Worm (Caenorhabditis elegans) whole organism, L1 larva: ENCODE measurements around the gene folr-1.

Source experiments
- C34B4.2 ChIP-seq: sonication (generic microtip); optimal IDR thresholded peaks from 2 replicates; lab custom pipeline; 2017; ENCODE audit warnings: mild to moderate bottlenecking, missing genetic modification characterization, missing compliant biosample characterization
- aly-2 ChIP-seq: fragments of 150-350 bp; optimal IDR thresholded peaks from 2 replicates; lab custom pipeline; 2014; ENCODE audit warnings: missing biosample characterization, missing genetic modification characterization
- ama-1 ChIP-seq: fragments of 150-350 bp; optimal IDR thresholded peaks from 2 replicates; lab custom pipeline; 2014
- blmp-1 ChIP-seq: fragments of 150-350 bp; optimal IDR thresholded peaks from 2 replicates; lab custom pipeline; 2014; ENCODE audit warnings: missing biosample characterization, missing genetic modification characterization
- ceh-63 ChIP-seq: fragments of 200-800 bp; sonication (Bioruptor generic); optimal IDR thresholded peaks from 2 replicates; lab custom pipeline; 2018; ENCODE audit warnings: mild to moderate bottlenecking, missing genetic modification characterization, missing compliant biosample characterization
- ceh-82 ChIP-seq, 3 experiments: fragments of 150-350 bp in 1 of 3; sonication (generic microtip) in 2 of 3; optimal IDR thresholded peaks; 2 replicates each; lab custom pipeline; 2014 to 2017; ENCODE audit warnings: missing biosample characterization in 3 of 3, missing genetic modification characterization in 3 of 3
- ceh-88 ChIP-seq: fragments of 200-800 bp; sonication (Bioruptor generic); IDR thresholded peaks from 2 replicates; pipeline ENCODE4 v1.3.6; 2022; ENCODE audit warnings: missing genetic modification characterization, missing compliant biosample characterization
- ceh-90 ChIP-seq: sonication (generic microtip); optimal IDR thresholded peaks from 2 replicates; lab custom pipeline; 2016; ENCODE audit warnings: missing genetic modification characterization, missing compliant biosample characterization
- ces-1 ChIP-seq: fragments of 150-350 bp; optimal IDR thresholded peaks from 2 replicates; lab custom pipeline; 2014; ENCODE audit warnings: missing biosample characterization, missing genetic modification reagents, missing genetic modification characterization
- efl-1 ChIP-seq, 4 experiments: fragments of 150-350 bp; optimal IDR thresholded peaks in 3 of 4; peaks in 1 of 4; 1 replicate in 1 of 4; 2 replicates in 3 of 4; lab custom pipeline; 2014; ENCODE audit warnings: missing biosample characterization in 2 of 4, missing genetic modification characterization in 2 of 4, missing genetic modification reagents in 2 of 4
- efl-3 ChIP-seq: fragments of 200-800 bp; sonication (Bioruptor generic); optimal IDR thresholded peaks from 2 replicates; lab custom pipeline; 2018; ENCODE audit warnings: mild to moderate bottlenecking, missing genetic modification characterization, missing compliant biosample characterization
- egl-27 ChIP-seq, 2 experiments: fragments of 150-350 bp in 1 of 2; sonication (generic microtip); optimal IDR thresholded peaks; 3 replicates each; lab custom pipeline; 2017 to 2018; ENCODE audit warnings: missing biosample characterization in 2 of 2, missing genetic modification characterization in 2 of 2, missing genetic modification reagents in 2 of 2
- elt-2 ChIP-seq: sonication (generic microtip); optimal IDR thresholded peaks from 2 replicates; lab custom pipeline; 2016; ENCODE audit warnings: missing genetic modification characterization, mild to moderate bottlenecking, inconsistent platforms, missing compliant biosample characterization, missing genetic modification reagents
- grh-1 ChIP-seq: fragments of 200-800 bp; sonication (Bioruptor generic); IDR thresholded peaks from 2 replicates; pipeline ENCODE4 v1.3.6; 2022; ENCODE audit warnings: missing genetic modification reagents, missing genetic modification characterization, missing compliant biosample characterization
- hlh-17 ChIP-seq: fragments of 200-800 bp; sonication (Bioruptor generic); optimal IDR thresholded peaks from 2 replicates; lab custom pipeline; 2018; ENCODE audit warnings: missing genetic modification characterization, mild to moderate bottlenecking, missing compliant biosample characterization, moderate library complexity, borderline replicate concordance
- hpl-2 ChIP-seq: fragments of 150-350 bp; optimal IDR thresholded peaks from 2 replicates; lab custom pipeline; 2014; ENCODE audit warnings: missing biosample characterization, missing genetic modification reagents, missing genetic modification characterization
- jun-1 ChIP-seq: fragments of 150-350 bp; optimal IDR thresholded peaks from 2 replicates; lab custom pipeline; 2014; ENCODE audit warnings: missing biosample characterization, missing genetic modification reagents, missing genetic modification characterization
- lin-14 ChIP-seq: fragments of 200-800 bp; sonication (Bioruptor generic); optimal IDR thresholded peaks from 2 replicates; lab custom pipeline; 2018; ENCODE audit warnings: mild to moderate bottlenecking, missing genetic modification characterization, moderate library complexity, missing compliant biosample characterization
- lin-39 ChIP-seq: fragments of 150-350 bp; optimal IDR thresholded peaks from 2 replicates; lab custom pipeline; 2014; ENCODE audit warnings: missing biosample characterization, missing genetic modification reagents, missing genetic modification characterization
- lir-3 ChIP-seq: sonication (generic microtip); optimal IDR thresholded peaks from 2 replicates; lab custom pipeline; 2016; ENCODE audit warnings: mild to moderate bottlenecking, missing genetic modification characterization, moderate library complexity, missing compliant biosample characterization; ENCODE audit not compliant: poor library complexity
- mef-2 ChIP-seq: fragments of 150-350 bp; optimal IDR thresholded peaks from 2 replicates; lab custom pipeline; 2014; ENCODE audit warnings: missing biosample characterization, missing genetic modification characterization
- nhr-12 ChIP-seq: sonication (generic microtip); optimal IDR thresholded peaks from 2 replicates; lab custom pipeline; 2017; ENCODE audit warnings: missing biosample characterization, missing genetic modification characterization
- nhr-19 ChIP-seq: fragments of 200-800 bp; sonication (Bioruptor generic); conservative IDR thresholded peaks from 2 replicates; pipeline ENCODE4 v1.3.6; 2022; ENCODE audit warnings: missing genetic modification characterization, missing compliant biosample characterization
- nhr-76 ChIP-seq: sonication (generic microtip); optimal IDR thresholded peaks from 2 replicates; lab custom pipeline; 2017; ENCODE audit warnings: missing biosample characterization, missing genetic modification characterization
- nhr-77 ChIP-seq: fragments of 150-350 bp; optimal IDR thresholded peaks from 2 replicates; lab custom pipeline; 2014; ENCODE audit warnings: missing biosample characterization, missing genetic modification characterization
- nhr-85 ChIP-seq: sonication (generic microtip); peaks from one replicate; lab custom pipeline; 2016; ENCODE audit warnings: missing genetic modification characterization, inconsistent platforms, missing compliant biosample characterization
- pag-3 ChIP-seq: sonication (generic microtip); optimal IDR thresholded peaks from 2 replicates; lab custom pipeline; 2017; ENCODE audit warnings: missing genetic modification characterization, mild to moderate bottlenecking, missing compliant biosample characterization, antibody characterized with exemption, borderline replicate concordance; ENCODE audit not compliant: insufficient read depth
- pax-3 ChIP-seq: fragments of 200-800 bp; sonication (Bioruptor generic); optimal IDR thresholded peaks from 2 replicates; lab custom pipeline; 2018; ENCODE audit warnings: mild to moderate bottlenecking, missing genetic modification characterization, moderate library complexity, missing compliant biosample characterization
- pqm-1 ChIP-seq: sonication (generic microtip); optimal IDR thresholded peaks from 3 replicates; lab custom pipeline; 2017; ENCODE audit warnings: missing biosample characterization, missing genetic modification characterization
- snu-23 ChIP-seq: sonication (generic microtip); optimal IDR thresholded peaks from 2 replicates; lab custom pipeline; 2016; ENCODE audit warnings: missing genetic modification characterization, missing compliant biosample characterization
- sptf-1 ChIP-seq: fragments of 150-350 bp; optimal IDR thresholded peaks from 2 replicates; lab custom pipeline; 2014; ENCODE audit warnings: missing biosample characterization, missing genetic modification characterization
- tbx-2 ChIP-seq: sonication (generic microtip); optimal IDR thresholded peaks from 2 replicates; lab custom pipeline; 2016; ENCODE audit warnings: missing genetic modification characterization, missing compliant biosample characterization
- unc-62 ChIP-seq: fragments of 150-350 bp; optimal IDR thresholded peaks from 2 replicates; lab custom pipeline; 2014; ENCODE audit warnings: missing biosample characterization, missing genetic modification reagents, missing genetic modification characterization
- vab-15 ChIP-seq: sonication (generic microtip); optimal IDR thresholded peaks from 2 replicates; lab custom pipeline; 2017; ENCODE audit warnings: missing genotype, mild to moderate bottlenecking, missing genetic modification characterization, missing compliant biosample characterization
- ztf-11 ChIP-seq, 2 experiments: sonication (generic microtip); optimal IDR thresholded peaks; 2 replicates each; lab custom pipeline; 2016 to 2017; ENCODE audit warnings: missing genetic modification characterization in 2 of 2, missing biosample characterization in 1 of 2, missing compliant biosample characterization in 1 of 2
- ztf-4 ChIP-seq: fragments of 150-350 bp; optimal IDR thresholded peaks from 2 replicates; lab custom pipeline; 2014; ENCODE audit warnings: missing biosample characterization, missing genetic modification characterization

The folr-1 gene

ce11 chrX:9882112-9882511 is 37.0 kb upstream of the folr-1 start, which contains the start of gene glo-1:
Gene glo-1, minus strand, starts transcription at chrX:9882212.
- TF ChIP-seq nhr-19 (no peak), ceh-63 (no peak), vab-15 (tag; lab: Kevin White, UChicago) (no peak), ces-1 (GFP tag; lab: Kevin White, UChicago) (no peak), nhr-85 (tag; lab: Kevin White, UChicago) (no peak)

DNA sequence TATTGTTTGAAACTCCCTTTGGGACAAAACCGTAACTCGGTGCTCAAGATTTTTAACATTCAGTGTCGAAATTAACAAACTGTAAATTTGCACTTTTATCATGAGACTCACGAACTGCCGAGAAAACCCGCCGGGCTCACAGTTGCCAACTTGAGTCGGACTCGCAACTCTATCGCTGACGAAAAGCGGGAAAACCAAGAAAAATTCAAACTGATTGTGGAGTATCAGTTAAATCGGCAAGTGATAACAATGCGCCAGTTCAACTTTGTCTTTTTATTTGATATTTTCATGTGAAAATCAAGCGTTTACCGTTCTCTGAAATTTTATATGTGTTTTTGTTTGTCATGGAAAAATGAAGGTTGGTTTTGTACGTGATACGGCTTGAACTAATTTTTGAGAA is 36.5 kb upstream of the folr-1 start:
- TF ChIP-seq elt-2 (tag; lab: Kevin White, UChicago): peak; percentile 55
- no peak for TF ChIP-seq ztf-4 (tag; lab: Kevin White, UChicago)
- TF ChIP-seq ceh-90: no peak
- no peak for TF ChIP-seq efl-1 (optimal IDR thresholded peaks at IDR 0.05; lab: Kevin White, UChicago)
- peak in 1 of 2 experiments; percentile 62 for TF ChIP-seq efl-1 (GFP tag; optimal IDR thresholded peaks at IDR 0.05 in 1 of 2; lab: Kevin White, UChicago)
- TF ChIP-seq, all 84 proteins: peak for 2

DNA sequence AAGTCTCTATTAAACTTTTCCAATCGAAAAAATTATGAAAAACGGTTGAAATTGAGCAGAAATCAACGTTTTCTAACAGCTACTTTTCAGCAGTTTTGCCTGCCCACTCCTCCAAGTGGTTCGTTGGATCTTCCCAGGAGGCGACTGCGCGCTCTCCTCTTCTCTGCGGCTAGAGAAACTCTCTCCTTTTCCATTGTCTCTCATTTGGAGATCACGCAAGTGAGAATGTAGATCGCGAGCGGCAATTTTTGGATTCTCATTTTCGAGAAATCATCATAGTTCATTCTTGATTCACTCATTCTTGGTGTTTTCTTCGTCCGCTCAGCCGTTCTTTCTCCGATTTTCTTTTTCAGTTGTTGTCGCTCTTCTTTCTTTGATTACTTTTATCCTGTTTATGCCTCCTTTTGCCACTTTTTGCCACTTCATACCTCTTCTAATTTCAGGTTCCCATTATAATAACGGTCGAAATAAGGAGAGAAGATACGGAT is 35.2 kb upstream of the folr-1 start, which contains the start of gene mrp-4:
Gene mrp-4 (plus strand): TSS at position 438 of the 488 bp plus-strand sequence.
- TF ChIP-seq nhr-19 (no peak), nhr-76 (tag; lab: Kevin White, UChicago) (no peak), lin-14 (no peak), efl-1 (optimal IDR thresholded peaks at IDR 0.05; lab: Kevin White, UChicago) (no peak), efl-1 (GFP tag; optimal IDR thresholded peaks at IDR 0.05 in 1 of 2; lab: Kevin White, UChicago) (no peak), aly-2 (tag; lab: Kevin White, UChicago) (no peak), ztf-11 (tag; optimal IDR thresholded peaks at IDR 0.05; lab: Kevin White, UChicago) (no peak), C34B4.2 (tag; lab: Kevin White, UChicago) (no peak), efl-3 (GFP tag; lab: Kevin White, UChicago) (no peak), pag-3 (no peak), tbx-2 (tag; lab: Kevin White, UChicago) (no peak), hlh-17 (GFP tag; lab: Kevin White, UChicago) (no peak), jun-1 (tag; lab: Kevin White, UChicago) (no peak), nhr-77 (tag; lab: Kevin White, UChicago) (no peak), mef-2 (tag; lab: Kevin White, UChicago) (no peak), hpl-2 (GFP tag; lab: Kevin White, UChicago) (no peak), ceh-88 (GFP tag; lab: Robert Waterston, UW) (no peak), egl-27 (tag; optimal IDR thresholded peaks at IDR 0.05; lab: Kevin White, UChicago) (no peak)

DNA sequence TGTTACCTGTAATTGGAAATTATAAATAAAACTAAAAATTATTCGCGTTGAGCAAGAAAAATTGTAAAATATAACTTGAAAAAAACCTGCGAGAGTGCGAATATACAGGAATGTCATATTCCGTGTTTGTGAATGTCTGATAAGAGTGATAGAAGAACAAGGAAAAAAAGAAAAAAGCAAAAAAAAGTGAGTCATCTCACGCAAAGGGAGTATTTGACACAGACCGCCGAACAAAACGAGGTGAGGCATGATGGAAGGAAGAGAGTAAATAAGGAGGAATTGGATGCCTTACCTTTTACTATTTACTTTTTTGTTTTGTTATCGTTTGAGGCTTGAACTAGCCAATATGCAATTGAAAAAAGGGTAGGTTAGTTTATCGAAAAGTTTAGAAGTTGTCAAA is 26.8 kb upstream of the folr-1 start, which contains the start of gene F21G4.1:
Gene F21G4.1 (minus strand): TSS at position 6 of the 400 bp plus-strand sequence.
- TF ChIP-seq lin-14 (peak; percentile 13), lin-39 (no peak), unc-62 (GFP tag; lab: Kevin White, UChicago) (no peak), elt-2 (tag; lab: Kevin White, UChicago) (peak; percentile 13), pag-3 (no peak)

DNA sequence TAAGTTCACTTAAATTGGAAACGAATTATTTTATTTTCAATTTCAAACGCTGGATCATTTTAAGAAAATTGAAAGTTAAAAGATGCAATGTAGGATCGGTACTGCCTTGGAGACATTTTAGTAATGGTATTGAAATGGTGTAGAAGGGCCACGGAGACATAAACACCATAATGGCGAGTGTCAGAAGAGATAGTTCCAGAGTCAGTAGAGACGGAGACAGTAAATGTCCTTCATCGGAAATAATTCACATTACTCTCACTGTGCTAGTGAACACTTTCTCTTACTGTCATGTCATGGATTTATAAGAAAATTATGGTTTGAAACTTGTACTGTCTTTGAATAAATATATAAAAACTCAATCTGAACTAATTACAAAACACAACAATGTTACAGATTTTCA is 26.0 kb upstream of the folr-1 start:
- TF ChIP-seq pqm-1 (no peak), blmp-1 (tag; lab: Kevin White, UChicago) (peak; percentile 87), nhr-85 (tag; lab: Kevin White, UChicago) (peak; percentile 73), lin-14 (peak; percentile 59), aly-2 (tag; lab: Kevin White, UChicago) (no peak), pax-3 (tag; lab: Kevin White, UChicago) (no peak), ama-1 (lab: Kevin White, UChicago) (no peak)

ce11 chrX:9894844-9895243 is 24.3 kb upstream of the folr-1 start, which contains the start of gene F21G4.3:
Gene F21G4.3, plus strand, starts transcription at chrX:9895144.
- TF ChIP-seq nhr-12 (tag; lab: Kevin White, UChicago): no peak
- no peak for TF ChIP-seq sptf-1
- no peak for TF ChIP-seq ceh-82 (tag; optimal IDR thresholded peaks at IDR 0.05; lab: Kevin White, UChicago)
- no peak for TF ChIP-seq pax-3 (tag; lab: Kevin White, UChicago)
- no peak for TF ChIP-seq snu-23 (GFP tag; lab: Kevin White, UChicago)
- TF ChIP-seq lir-3 (tag; lab: Kevin White, UChicago): no peak
- no peak for TF ChIP-seq blmp-1 (tag; lab: Kevin White, UChicago)
- TF ChIP-seq elt-2 (tag; lab: Kevin White, UChicago): no peak
- no peak for TF ChIP-seq grh-1 (GFP tag; lab: Robert Waterston, UW)
- TF ChIP-seq lin-39: no peak
